Worm (Caenorhabditis elegans) whole organism, late embryonic: ENCODE results near the gene npr-42.

ENCODE experiments used
- C08G9.2 ChIP-seq: sonication (generic microtip); optimal IDR thresholded peaks from 2 replicates; lab custom pipeline; 2016; ENCODE audit warnings: mild to moderate bottlenecking, missing genetic modification characterization, moderate library complexity, missing compliant biosample characterization
- elt-4 ChIP-seq: sonication (generic microtip); optimal IDR thresholded peaks from 2 replicates; lab custom pipeline; 2016; ENCODE audit warnings: missing genetic modification characterization, missing compliant biosample characterization
- ets-4 ChIP-seq: sonication (generic microtip); optimal IDR thresholded peaks from 2 replicates; lab custom pipeline; 2016; ENCODE audit warnings: missing genetic modification characterization, missing compliant biosample characterization
- hlh-15 ChIP-seq: sonication (generic microtip); optimal IDR thresholded peaks from 2 replicates; lab custom pipeline; 2016; ENCODE audit warnings: missing genetic modification characterization, missing compliant biosample characterization
- hlh-6 ChIP-seq: sonication (generic microtip); optimal IDR thresholded peaks from 2 replicates; lab custom pipeline; 2016; ENCODE audit warnings: missing genotype, missing genetic modification characterization, missing compliant biosample characterization
- nfya-1 ChIP-seq: sonication (generic microtip); optimal IDR thresholded peaks from 2 replicates; lab custom pipeline; 2017; ENCODE audit warnings: missing genetic modification characterization, mild to moderate bottlenecking, missing compliant biosample characterization, antibody characterized with exemption, moderate library complexity
- nhr-11 ChIP-seq: fragments of 150-350 bp; optimal IDR thresholded peaks from 2 replicates; lab custom pipeline; 2014; ENCODE audit warnings: missing biosample characterization, missing genetic modification characterization
- pha-4 ChIP-seq: fragments of 150-350 bp; optimal IDR thresholded peaks from 2 replicates; lab custom pipeline; 2018; ENCODE audit warnings: missing biosample characterization, missing genetic modification reagents, missing genetic modification characterization
- tbx-2 ChIP-seq: sonication (generic microtip); optimal IDR thresholded peaks from 2 replicates; lab custom pipeline; 2016; ENCODE audit warnings: missing genetic modification characterization, missing compliant biosample characterization
- unc-55 ChIP-seq: sonication (generic microtip); optimal IDR thresholded peaks from 2 replicates; lab custom pipeline; 2017; ENCODE audit warnings: missing biosample characterization, missing genetic modification reagents, missing genetic modification characterization
- zip-5 ChIP-seq: sonication (generic microtip); optimal IDR thresholded peaks from 2 replicates; lab custom pipeline; 2016; ENCODE audit warnings: missing genetic modification characterization, missing compliant biosample characterization

- TF ChIP-seq hlh-15 (no peak), zip-5 (tag; lab: Kevin White, UChicago) (no peak), ets-4 (tag; lab: Kevin White, UChicago) (no peak), nhr-11 (tag; lab: Kevin White, UChicago) (no peak), C08G9.2 (tag; lab: Kevin White, UChicago) (no peak), nfya-1 (tag; lab: Kevin White, UChicago) (no peak), tbx-2 (tag; lab: Kevin White, UChicago) (no peak), unc-55 (no peak), hlh-6 (no peak), elt-4 (tag; lab: Kevin White, UChicago) (no peak), pha-4 (no peak)
Observed at ce11 chrII:4256541-4257001, 19.4 kb upstream of the npr-42 start, which contains the start of gene C16A11.7.
